Fruit fly (Drosophila melanogaster): ENCODE data around the gene CG4022.
A peak's percentile ranks its signal among the peaks of the same experiment; 100 is the strongest.

CG4022 gene

DNA sequence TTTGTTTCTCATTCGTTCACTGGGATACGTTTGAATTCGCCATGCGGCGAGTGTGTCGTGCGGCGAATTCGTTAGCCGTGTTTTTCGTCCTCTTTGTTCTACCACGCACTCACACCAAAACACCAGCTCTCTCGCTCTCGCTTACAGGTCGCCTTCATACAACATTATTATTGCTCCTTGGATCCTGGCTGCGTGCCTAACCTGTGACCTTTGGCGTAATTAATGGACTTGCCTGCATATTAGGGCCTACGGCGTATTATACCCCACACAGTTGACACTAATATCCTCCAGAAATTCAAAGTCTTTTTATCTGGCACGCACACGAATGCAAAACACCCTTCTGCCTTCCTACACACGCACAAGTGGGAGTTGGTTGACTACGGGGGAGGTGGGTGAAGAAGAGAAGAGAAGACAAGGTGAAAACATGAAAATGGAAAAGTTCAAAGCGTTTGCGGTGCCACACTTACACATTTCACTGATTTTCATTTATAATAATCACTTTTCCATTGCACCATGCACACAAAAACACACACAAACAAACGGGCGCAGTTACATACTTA lies 522 bp downstream of the CG4022 start (continued):
- TF ChIP-seq cg (GFP tag; optimal IDR thresholded peaks at IDR 0.05) (peak; percentile 94), trem (tag; optimal IDR thresholded peaks at IDR 0.05) (no peak), pb (GFP tag; optimal IDR thresholded peaks at IDR 0.05) (no peak), NC2α (GFP tag; optimal IDR thresholded peaks at IDR 0.05) (no peak), CG11398 (GFP tag; optimal IDR thresholded peaks at IDR 0.05) (no peak), vvl (GFP tag; IDR thresholded peaks at IDR 0.05) (no peak), Pdp1 (GFP tag; optimal IDR thresholded peaks at IDR 0.05) (no peak), ems (GFP tag; optimal IDR thresholded peaks at IDR 0.05) (no peak), CG4424 (GFP tag; optimal IDR thresholded peaks at IDR 0.05) (no peak), CG6272 (GFP tag; IDR thresholded peaks at IDR 0.05) (no peak), gfzf (GFP tag; optimal IDR thresholded peaks at IDR 0.05) (no peak), CG14014 (GFP tag; IDR thresholded peaks at IDR 0.05) (no peak), HLH3B (GFP tag; IDR thresholded peaks at IDR 0.05) (no peak), fd96Cb (tag; optimal IDR thresholded peaks at IDR 0.05) (no peak), nom (GFP tag; optimal IDR thresholded peaks at IDR 0.05) (peak; percentile 13)

DNA sequence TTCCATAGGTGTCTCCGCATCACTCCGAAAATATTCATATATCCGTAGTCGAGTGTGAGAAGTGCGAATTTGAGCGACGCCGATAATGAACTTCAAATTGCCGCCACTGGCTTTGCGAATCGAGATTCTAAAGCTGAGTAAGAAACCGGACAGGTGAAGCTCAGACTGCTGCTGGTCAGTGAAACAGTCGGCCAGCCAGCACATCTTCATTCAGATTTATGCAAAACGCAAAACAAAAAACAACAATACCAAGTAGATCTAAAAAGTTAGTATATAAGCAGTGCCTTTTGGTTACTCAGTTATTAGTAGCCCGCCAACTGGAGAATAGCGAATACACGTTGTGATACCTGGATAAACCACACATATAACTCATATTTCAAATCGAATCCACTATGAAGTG lies 6.1 kb downstream of the CG4022 start, which contains the start of gene Cpr67B:
TSS of gene Cpr67B (plus strand) at position 301 of the 400 bp plus-strand sequence.
- TF ChIP-seq CTCF (GFP tag; optimal IDR thresholded peaks at IDR 0.05) (no peak), CG11504 (tag; optimal IDR thresholded peaks at IDR 0.05) (no peak), chinmo (GFP tag; IDR thresholded peaks at IDR 0.05; ENCODE audit: partially characterized antibody) (0 out of 4 replicates have a peak, but pooled peaks have one; percentile 15), CG13894 (tag; optimal IDR thresholded peaks at IDR 0.05) (peak; percentile 43), CG16815 (GFP tag; optimal IDR thresholded peaks at IDR 0.05) (no peak), Nf-YB (GFP tag; optimal IDR thresholded peaks at IDR 0.05) (no peak)

DNA sequence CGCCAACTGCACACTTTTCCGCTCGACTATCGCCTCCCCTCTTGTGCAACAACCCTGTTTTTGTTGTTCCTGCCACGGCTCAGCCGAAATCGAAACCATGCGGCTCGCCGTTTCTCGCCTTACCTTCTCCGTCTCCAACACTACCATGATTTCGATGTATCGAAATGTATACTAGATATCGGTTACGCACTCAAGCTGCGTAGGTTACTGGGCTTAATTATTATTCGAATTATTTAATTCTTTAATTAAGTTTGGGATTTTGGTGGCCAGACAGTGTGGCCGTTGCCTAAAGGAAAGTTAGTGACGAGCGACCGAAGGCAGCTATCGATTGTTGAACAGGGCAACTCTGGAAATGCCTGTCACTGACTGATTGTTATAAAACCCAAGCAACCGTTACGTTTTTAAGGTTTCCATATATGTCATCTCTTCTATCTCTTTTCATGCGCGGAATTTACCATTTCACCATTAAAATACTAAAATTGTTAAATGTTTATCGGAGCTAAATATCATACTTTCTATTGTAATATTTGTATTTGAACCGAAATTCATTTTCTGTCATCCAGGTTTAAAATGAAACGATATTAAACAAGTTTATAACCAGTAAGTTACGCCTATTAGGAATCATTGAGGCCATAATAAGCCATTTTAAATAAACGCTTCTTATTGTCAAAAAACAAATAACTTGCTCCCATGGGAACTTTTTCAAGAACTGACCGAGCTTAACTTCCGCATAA lies 8.3 kb downstream of the CG4022 start, which contains the start of gene eIF4E1:
TSS of gene eIF4E1 (minus strand) at position 304 of the 734 bp plus-strand sequence.
- TF ChIP-seq odd (GFP tag; optimal IDR thresholded peaks at IDR 0.05): no peak
- no peak for TF ChIP-seq nau (GFP tag; optimal IDR thresholded peaks at IDR 0.05)
- TF ChIP-seq Gug (GFP tag; IDR thresholded peaks at IDR 0.05): peak; percentile 33; the same call in 1 of the 4 replicates
- peak; percentile 9 for TF ChIP-seq slou (GFP tag; optimal IDR thresholded peaks at IDR 0.05)
- 0 out of 4 replicates have a peak, but pooled peaks have one; percentile 19 for TF ChIP-seq chinmo (GFP tag; IDR thresholded peaks at IDR 0.05; ENCODE audit: partially characterized antibody)
- no peak for TF ChIP-seq CG13296 (GFP tag; optimal IDR thresholded peaks at IDR 0.05)
- no peak for TF ChIP-seq Dfd (GFP tag; optimal IDR thresholded peaks at IDR 0.05)
- peak in 1 of 2 experiments; percentile 74 for TF ChIP-seq Trl (optimal IDR thresholded peaks at IDR 0.05)
- TF ChIP-seq Trl (GFP tag; optimal IDR thresholded peaks at IDR 0.05): no peak
- no peak for TF ChIP-seq Fer3 (tag; optimal IDR thresholded peaks at IDR 0.05)
- TF ChIP-seq cwo (GFP tag; optimal IDR thresholded peaks at IDR 0.05): no peak
- TF ChIP-seq Xrp1 (GFP tag; IDR thresholded peaks at IDR 0.05): no peak
- peak; percentile 52 for TF ChIP-seq CG17186 (GFP tag; optimal IDR thresholded peaks at IDR 0.05)
- no peak for TF ChIP-seq CG11504 (tag; optimal IDR thresholded peaks at IDR 0.05)
- TF ChIP-seq bbx (GFP tag; IDR thresholded peaks at IDR 0.05; ENCODE audit: partially characterized antibody): peak; percentile 85
- TF ChIP-seq Camta (GFP tag; optimal IDR thresholded peaks at IDR 0.05): peak; percentile 32
- no peak for TF ChIP-seq Abd-B (GFP tag; optimal IDR thresholded peaks at IDR 0.05)
- no peak for TF ChIP-seq esg (GFP tag; conservative IDR thresholded peaks at IDR 0.05)
- no peak for TF ChIP-seq dan (GFP tag; IDR thresholded peaks at IDR 0.05)
- TF ChIP-seq CG31441 (GFP tag; IDR thresholded peaks at IDR 0.05): no peak
- TF ChIP-seq sc (optimal IDR thresholded peaks at IDR 0.05): no peak
- TF ChIP-seq sc (GFP tag; optimal IDR thresholded peaks at IDR 0.05): no peak
- no peak for TF ChIP-seq CG8388 (GFP tag; optimal IDR thresholded peaks at IDR 0.05)
- 0 out of 2 replicates have a peak, but pooled peaks have one; percentile 5 for TF ChIP-seq Nf-YA (GFP tag; IDR thresholded peaks at IDR 0.05)
- no peak for TF ChIP-seq CG14050 (GFP tag; IDR thresholded peaks at IDR 0.05)
- no peak for TF ChIP-seq CG14667 (GFP tag; IDR thresholded peaks at IDR 0.05)
- TF ChIP-seq Sox100B (GFP tag; optimal IDR thresholded peaks at IDR 0.05): no peak
- no peak for TF ChIP-seq C15 (GFP tag; IDR thresholded peaks at IDR 0.05)
- TF ChIP-seq Ets65A (GFP tag): peak; percentile 89

Measured in whole organism, embryonic.